Fruit fly (Drosophila melanogaster) whole organism, embryonic: ENCODE measurements around the gene IFT54.
A peak's percentile ranks its signal among the peaks of the same experiment; 100 is the strongest.

ENCODE experiments used
- ATbp ChIP-seq: fragments of 200-800 bp; sonication (Bioruptor generic); optimal IDR thresholded peaks from 2 replicates; lab custom pipeline; 2017; ENCODE audit warnings: missing biosample characterization, mild to moderate bottlenecking, missing genetic modification characterization, missing genetic modification reagents
- Ada2b ChIP-seq: fragments of 200-800 bp; sonication (Bioruptor generic); IDR thresholded peaks from 2 replicates; pipeline ENCODE4 v1.3.6; 2022; ENCODE audit warnings: missing biosample characterization, missing genetic modification characterization
- Atf-2 ChIP-seq: fragments of 200-800 bp; sonication (Bioruptor generic); optimal IDR thresholded peaks from 2 replicates; lab custom pipeline; 2016; ENCODE audit warnings: missing biosample characterization, missing genetic modification characterization
- C15 ChIP-seq: fragments of 200-800 bp; sonication (Bioruptor generic); IDR thresholded peaks from 3 replicates; pipeline ENCODE4 v1.3.6; 2022; ENCODE audit warnings: missing biosample characterization, missing genetic modification characterization
- CG1024 ChIP-seq: fragments of 200-800 bp; sonication (Bioruptor generic); IDR thresholded peaks from 2 replicates; pipeline ENCODE4 v1.3.6; 2022; ENCODE audit warnings: missing biosample characterization, missing genetic modification characterization
- CG10431 ChIP-seq: fragments of 200-800 bp; sonication (Bioruptor generic); optimal IDR thresholded peaks from 3 replicates; lab custom pipeline; 2018; ENCODE audit warnings: missing biosample characterization, mild to moderate bottlenecking, missing genetic modification characterization
- CG11504 ChIP-seq: fragments of 200-800 bp; sonication (Bioruptor generic); optimal IDR thresholded peaks from 3 replicates; lab custom pipeline; 2019; ENCODE audit warnings: missing biosample characterization, mild to moderate bottlenecking, missing genetic modification characterization, moderate library complexity
- CG12942 ChIP-seq: fragments of 200-800 bp; sonication (Bioruptor generic); optimal IDR thresholded peaks from 3 replicates; lab custom pipeline; 2016; ENCODE audit warnings: missing biosample characterization, missing genetic modification characterization
- CG1529 ChIP-seq: fragments of 200-800 bp; sonication (Bioruptor generic); optimal IDR thresholded peaks from 3 replicates; lab custom pipeline; 2018; ENCODE audit warnings: missing biosample characterization, missing genetic modification characterization
- CG16779 ChIP-seq: fragments of 200-800 bp; sonication (Bioruptor generic); IDR thresholded peaks from 2 replicates; pipeline ENCODE4 v1.3.6; 2022; ENCODE audit warnings: missing biosample characterization, missing genetic modification characterization
- CG16813 ChIP-seq: fragments of 200-800 bp; sonication (Bioruptor generic); IDR thresholded peaks from 3 replicates; pipeline ENCODE4 v1.3.6; 2022; ENCODE audit warnings: missing biosample characterization, missing genetic modification characterization; ENCODE audit not compliant: partially characterized antibody
- CG18011 ChIP-seq: fragments of 200-800 bp; sonication (Bioruptor generic); optimal IDR thresholded peaks from 2 replicates; lab custom pipeline; 2017; ENCODE audit warnings: missing biosample characterization, missing genetic modification characterization, mild to moderate bottlenecking, moderate library complexity, missing genotype
- CG30431 ChIP-seq: fragments of 200-800 bp; sonication (Bioruptor generic); optimal IDR thresholded peaks from 2 replicates; lab custom pipeline; 2017; ENCODE audit warnings: missing biosample characterization, missing genetic modification characterization
- CG3281 ChIP-seq: fragments of 200-800 bp; sonication (Bioruptor generic); optimal IDR thresholded peaks from 3 replicates; lab custom pipeline; 2017; ENCODE audit warnings: missing biosample characterization, mild to moderate bottlenecking, missing genetic modification characterization
- CG3995 ChIP-seq: fragments of 200-800 bp; sonication (Bioruptor generic); optimal IDR thresholded peaks from 3 replicates; lab custom pipeline; 2016; ENCODE audit warnings: missing biosample characterization, missing genetic modification characterization
- CG8281 ChIP-seq: fragments of 200-800 bp; sonication (Bioruptor generic); optimal IDR thresholded peaks from 2 replicates; lab custom pipeline; 2018; ENCODE audit warnings: missing biosample characterization, mild to moderate bottlenecking, missing genetic modification characterization, moderate library complexity
- CG9215 ChIP-seq: fragments of 200-800 bp; sonication (Bioruptor generic); IDR thresholded peaks from 2 replicates; pipeline ENCODE4 v1.3.6; 2022; ENCODE audit warnings: missing biosample characterization, missing genetic modification characterization
- CG9876 ChIP-seq: fragments of 200-800 bp; sonication (Bioruptor generic); optimal IDR thresholded peaks from 2 replicates; lab custom pipeline; 2016; ENCODE audit warnings: missing biosample characterization, missing genetic modification characterization
- Camta ChIP-seq: fragments of 200-800 bp; sonication (Bioruptor generic); optimal IDR thresholded peaks from 2 replicates; lab custom pipeline; 2016; ENCODE audit warnings: missing biosample characterization, missing genetic modification characterization
- HLH3B ChIP-seq: fragments of 200-800 bp; sonication (Bioruptor generic); IDR thresholded peaks from 2 replicates; pipeline ENCODE4 v1.3.6; 2022; ENCODE audit warnings: missing biosample characterization, missing genetic modification characterization
- HLH4C ChIP-seq: fragments of 200-800 bp; sonication (Bioruptor generic); IDR thresholded peaks from 3 replicates; pipeline ENCODE4 v1.3.6; 2022; ENCODE audit warnings: missing biosample characterization, missing genetic modification characterization; ENCODE audit not compliant: partially characterized antibody
- Hmx ChIP-seq: fragments of 200-800 bp; sonication (Bioruptor generic); optimal IDR thresholded peaks from 2 replicates; lab custom pipeline; 2016; ENCODE audit warnings: missing biosample characterization, missing genetic modification characterization
- Hr78 ChIP-seq, 2 experiments: fragments of 200-800 bp in 1 of 2; fragments of >200 bp in 1 of 2; sonication (Bioruptor generic) in 1 of 2; optimal IDR thresholded peaks; 2 replicates each; lab custom pipeline; 2017 to 2019; ENCODE audit warnings: missing biosample characterization in 2 of 2, missing genetic modification characterization in 2 of 2, mild to moderate bottlenecking in 1 of 2, moderate library complexity in 1 of 2
- Lpt ChIP-seq: fragments of >200 bp; optimal IDR thresholded peaks from 2 replicates; lab custom pipeline; 2018; ENCODE audit warnings: missing biosample characterization, missing genetic modification characterization
- MBD-R2 ChIP-seq: fragments of 200-800 bp; sonication (Bioruptor generic); IDR thresholded peaks from 2 replicates; pipeline ENCODE4 v1.3.6; 2022; ENCODE audit warnings: missing biosample characterization, missing genetic modification characterization
- Med ChIP-seq: fragments of 200-800 bp; sonication (Bioruptor generic); peaks from one replicate; lab custom pipeline; 2016; ENCODE audit warnings: missing biosample characterization, missing genetic modification characterization, mild to moderate bottlenecking, inconsistent platforms, moderate library complexity
- Ravus ChIP-seq: fragments of 200-800 bp; sonication (Bioruptor generic); IDR thresholded peaks from 2 replicates; pipeline ENCODE4 v1.3.6; 2022; ENCODE audit warnings: missing biosample characterization, missing genetic modification characterization
- Rfx ChIP-seq: fragments of 200-800 bp; sonication (Bioruptor generic); IDR thresholded peaks from 2 replicates; pipeline ENCODE4 v1.3.6; 2022; ENCODE audit warnings: missing biosample characterization, missing genetic modification characterization
- Rx ChIP-seq: fragments of 200-800 bp; sonication (Bioruptor generic); IDR thresholded peaks from 2 replicates; pipeline ENCODE4 v1.3.6; 2022; ENCODE audit warnings: missing biosample characterization, missing genetic modification characterization
- Ssrp ChIP-seq: fragments of 200-800 bp; sonication (Bioruptor generic); optimal IDR thresholded peaks from 2 replicates; lab custom pipeline; 2018; ENCODE audit warnings: missing biosample characterization, mild to moderate bottlenecking, missing genetic modification characterization, moderate library complexity
- Trl ChIP-seq, 3 experiments: fragments of >200 bp in 2 of 3; fragments of 200-800 bp in 1 of 3; sonication (Bioruptor generic) in 1 of 3; optimal IDR thresholded peaks; 2 replicates in 1 of 3; 3 replicates in 2 of 3; lab custom pipeline; 2016 to 2017; ENCODE audit warnings: missing biosample characterization in 1 of 3, missing genetic modification characterization in 1 of 3
- ab ChIP-seq: fragments of 200-800 bp; sonication (Bioruptor generic); optimal IDR thresholded peaks from 2 replicates; lab custom pipeline; 2016; ENCODE audit warnings: missing biosample characterization, missing genetic modification characterization
- az2 ChIP-seq: fragments of 200-800 bp; sonication (Bioruptor generic); optimal IDR thresholded peaks from 3 replicates; lab custom pipeline; 2016; ENCODE audit warnings: missing biosample characterization, missing genetic modification characterization
- btn ChIP-seq: fragments of 200-800 bp; sonication (Bioruptor generic); optimal IDR thresholded peaks from 2 replicates; lab custom pipeline; 2016; ENCODE audit warnings: missing biosample characterization, missing genetic modification characterization
- dmrt99B ChIP-seq: fragments of 200-800 bp; sonication (Bioruptor generic); optimal IDR thresholded peaks from 2 replicates; lab custom pipeline; 2018; ENCODE audit warnings: missing biosample characterization, mild to moderate bottlenecking, missing genetic modification characterization, moderate library complexity
- dpn ChIP-seq, 2 experiments: fragments of 200-800 bp; sonication (Bioruptor generic); optimal IDR thresholded peaks; 3 replicates each; lab custom pipeline; 2016; ENCODE audit warnings: missing biosample characterization in 2 of 2, missing genetic modification characterization in 2 of 2
- eve ChIP-seq, 2 experiments: fragments of >200 bp; optimal IDR thresholded peaks; 2 replicates each; lab custom pipeline; 2017; ENCODE audit warnings: missing biosample characterization in 2 of 2, missing genetic modification characterization in 2 of 2
- exex ChIP-seq: fragments of 200-800 bp; sonication (Bioruptor generic); optimal IDR thresholded peaks from 4 replicates; lab custom pipeline; 2018; ENCODE audit warnings: missing biosample characterization, mild to moderate bottlenecking, missing genetic modification characterization, moderate library complexity
- fd102C ChIP-seq: fragments of 200-800 bp; sonication (Bioruptor generic); optimal IDR thresholded peaks from 2 replicates; lab custom pipeline; 2018; ENCODE audit warnings: missing biosample characterization, mild to moderate bottlenecking, missing genetic modification characterization, moderate library complexity
- fru ChIP-seq: fragments of >200 bp; optimal IDR thresholded peaks from 2 replicates; lab custom pipeline; 2017
- gro ChIP-seq: fragments of 200-800 bp; sonication (Bioruptor generic); optimal IDR thresholded peaks from 2 replicates; lab custom pipeline; 2016; ENCODE audit warnings: missing biosample characterization, missing genetic modification characterization
- gsb ChIP-seq: fragments of 200-800 bp; sonication (Bioruptor generic); IDR thresholded peaks from 2 replicates; pipeline ENCODE4 v1.3.6; 2022; ENCODE audit warnings: missing biosample characterization, missing genetic modification characterization
- inv ChIP-seq: fragments of 200-800 bp; sonication (Bioruptor generic); IDR thresholded peaks from 2 replicates; pipeline ENCODE4 v1.3.6; 2022; ENCODE audit warnings: missing biosample characterization, missing genetic modification characterization; ENCODE audit not compliant: partially characterized antibody
- knrl ChIP-seq: fragments of 200-800 bp; sonication (Bioruptor generic); IDR thresholded peaks from 3 replicates; pipeline ENCODE4 v1.3.6; 2022; ENCODE audit warnings: missing biosample characterization, missing genetic modification characterization; ENCODE audit not compliant: partially characterized antibody
- mam ChIP-seq: fragments of 200-800 bp; sonication (Bioruptor generic); optimal IDR thresholded peaks from 3 replicates; lab custom pipeline; 2016; ENCODE audit warnings: missing biosample characterization, missing genetic modification characterization
- oc ChIP-seq: fragments of 200-800 bp; sonication (Bioruptor generic); optimal IDR thresholded peaks from 2 replicates; lab custom pipeline; 2018; ENCODE audit warnings: missing biosample characterization, mild to moderate bottlenecking, missing genetic modification characterization, moderate library complexity
- tin ChIP-seq: fragments of 200-800 bp; sonication (Bioruptor generic); optimal IDR thresholded peaks from 3 replicates; lab custom pipeline; 2016; ENCODE audit warnings: missing biosample characterization, missing genetic modification characterization
- trh ChIP-seq: fragments of 200-800 bp; sonication (Bioruptor generic); optimal IDR thresholded peaks from 2 replicates; lab custom pipeline; 2016; ENCODE audit warnings: missing biosample characterization, missing genetic modification characterization
- wor ChIP-seq: fragments of 200-800 bp; sonication (Bioruptor generic); IDR thresholded peaks from 2 replicates; pipeline ENCODE4 v1.3.6; 2022; ENCODE audit warnings: missing biosample characterization, missing genetic modification characterization
- zfh1 ChIP-seq: fragments of 200-800 bp; sonication (Bioruptor generic); IDR thresholded peaks from 3 replicates; pipeline ENCODE4 v1.3.6; 2022; ENCODE audit warnings: missing biosample characterization, missing genetic modification characterization

Gene IFT54

dm6 chr3R:14283754-14284421 lies 18.3 kb upstream of the IFT54 start (continued):
- peak; percentile 96 to 98 for TF ChIP-seq dpn (GFP tag; optimal IDR thresholded peaks at IDR 0.05; lab: Kevin White, UChicago)
- peak; percentile 89 for TF ChIP-seq Atf-2 (GFP tag; lab: Kevin White, UChicago)
- no peak for TF ChIP-seq CG16813
- peak; percentile 75 for TF ChIP-seq exex (tag; lab: Kevin White, UChicago)
- TF ChIP-seq CG9215, result no peak
- peak; percentile 95 for TF ChIP-seq mam
- no peak for TF ChIP-seq Lpt
- no peak for TF ChIP-seq knrl (GFP tag; lab: Robert Waterston, UW)
- TF ChIP-seq CG30431 (GFP tag; lab: Kevin White, UChicago), result peak; percentile 96
- TF ChIP-seq Hmx (GFP tag; lab: Kevin White, UChicago), result peak; percentile 90
- TF ChIP-seq CG1529 (GFP tag; lab: Kevin White, UChicago), result peak; percentile 98
- peak; percentile 84 for TF ChIP-seq CG10431
- TF ChIP-seq dmrt99B (tag; lab: Kevin White, UChicago), result peak; percentile 99
- peak; percentile 98 for TF ChIP-seq CG11504 (tag; lab: Kevin White, UChicago)
- no peak for TF ChIP-seq Ravus (GFP tag; lab: Robert Waterston, UW)
- TF ChIP-seq HLH4C, result no peak
- TF ChIP-seq HLH3B, result no peak
- no peak for TF ChIP-seq Rx (GFP tag; lab: Robert Waterston, UW)
- TF ChIP-seq MBD-R2 (GFP tag; lab: Robert Waterston, UW), result no peak
- TF ChIP-seq Med (GFP tag; lab: Kevin White, UChicago), result peak; percentile 99
- TF ChIP-seq CG3281 (GFP tag; lab: Kevin White, UChicago), result peak; percentile 99
- no peak for TF ChIP-seq wor (GFP tag; lab: Robert Waterston, UW)
- no peak for TF ChIP-seq CG16779 (GFP tag; lab: Robert Waterston, UW)
- TF ChIP-seq zfh1 (GFP tag; lab: Robert Waterston, UW), result no peak
- TF ChIP-seq inv (GFP tag; lab: Robert Waterston, UW), result no peak
- peak; percentile 77 for TF ChIP-seq CG9876 (GFP tag; lab: Kevin White, UChicago)
- peak; percentile 75 for TF ChIP-seq fd102C (GFP tag; lab: Kevin White, UChicago)
- TF ChIP-seq CG1024 (GFP tag; lab: Robert Waterston, UW), result no peak
- TF ChIP-seq Camta, result peak; percentile 95
- TF ChIP-seq Ada2b, result no peak
- no peak for TF ChIP-seq Rfx (GFP tag; lab: Robert Waterston, UW)
- TF ChIP-seq Hr78 (GFP tag; optimal IDR thresholded peaks at IDR 0.05; lab: Kevin White, UChicago), result peak in 1 of 2 experiments; percentile 94
- no peak for TF ChIP-seq C15 (GFP tag; lab: Robert Waterston, UW)
- TF ChIP-seq oc (tag; lab: Kevin White, UChicago), result peak; percentile 99
- peak; percentile 81 for TF ChIP-seq CG3995
- TF ChIP-seq tin (GFP tag; lab: Kevin White, UChicago), result peak; percentile 98
- TF ChIP-seq CG12942 (GFP tag; lab: Kevin White, UChicago), result peak; percentile 98
- TF ChIP-seq ATbp (GFP tag; lab: Kevin White, UChicago), result peak; percentile 98
- peak; percentile 94 for TF ChIP-seq gro (GFP tag; lab: Kevin White, UChicago)
- peak; percentile 87 to 95 for TF ChIP-seq Trl (optimal IDR thresholded peaks at IDR 0.05; lab: Kevin White, UChicago)
- TF ChIP-seq Trl (GFP tag; optimal IDR thresholded peaks at IDR 0.05; lab: Kevin White, UChicago), result peak; percentile 88
- peak; percentile 75 for TF ChIP-seq btn (GFP tag; lab: Kevin White, UChicago)
- no peak for TF ChIP-seq gsb (GFP tag; lab: Robert Waterston, UW)
- peak; percentile 74 for TF ChIP-seq ab (GFP tag; lab: Kevin White, UChicago)
- TF ChIP-seq CG18011 (GFP tag; lab: Kevin White, UChicago), result peak; percentile 90
- TF ChIP-seq az2 (GFP tag; lab: Kevin White, UChicago), result peak; percentile 99
- TF ChIP-seq fru (lab: Kevin White, UChicago), result no peak
- peak; percentile 94 for TF ChIP-seq CG8281
- TF ChIP-seq Ssrp (tag; lab: Kevin White, UChicago), result peak; percentile 98
- peak in 1 of 2 experiments; percentile 99 for TF ChIP-seq eve (GFP tag; optimal IDR thresholded peaks at IDR 0.05; lab: Kevin White, UChicago)
- TF ChIP-seq trh (GFP tag; lab: Kevin White, UChicago), result peak; percentile 98
